Fruit fly (Drosophila melanogaster) whole organism, wandering third instar larva: ENCODE measurements around the gene CG42740.

ENCODE experiments used
- Abd-B ChIP-seq: fragments of >200 bp; optimal IDR thresholded peaks from 2 replicates; lab custom pipeline; 2017; ENCODE audit warnings: missing biosample characterization, missing genetic modification characterization
- Dfd ChIP-seq: fragments of >200 bp; optimal IDR thresholded peaks from 2 replicates; lab custom pipeline; 2017; ENCODE audit warnings: missing biosample characterization, missing genetic modification characterization
- Hr78 ChIP-seq: fragments of >200 bp; optimal IDR thresholded peaks from 2 replicates; lab custom pipeline; 2017; ENCODE audit warnings: missing biosample characterization, missing genetic modification characterization
- br ChIP-seq: fragments of 200-800 bp; sonication (Bioruptor generic); optimal IDR thresholded peaks from 2 replicates; lab custom pipeline; 2016; ENCODE audit warnings: missing biosample characterization, missing genetic modification characterization
- brk ChIP-seq: fragments of 200-800 bp; sonication (Bioruptor generic); optimal IDR thresholded peaks from 2 replicates; lab custom pipeline; 2016; ENCODE audit warnings: missing biosample characterization, mild to moderate bottlenecking, missing genetic modification characterization
- dsf ChIP-seq: sonication (Bioruptor generic); optimal IDR thresholded peaks from 2 replicates; lab custom pipeline; 2016; ENCODE audit warnings: missing biosample characterization, missing genetic modification characterization, borderline replicate concordance
- pan ChIP-seq: fragments of >200 bp; optimal IDR thresholded peaks from 2 replicates; lab custom pipeline; 2017
- usp ChIP-seq: fragments of >200 bp; optimal IDR thresholded peaks from 2 replicates; lab custom pipeline; 2017; ENCODE audit warnings: missing biosample characterization, missing genetic modification characterization

- TF ChIP-seq Hr78 (GFP tag; lab: Kevin White, UChicago), result no peak
- no peak for TF ChIP-seq dsf (GFP tag; lab: Kevin White, UChicago)
- no peak for TF ChIP-seq brk (GFP tag; lab: Kevin White, UChicago)
- no peak for TF ChIP-seq usp (GFP tag; lab: Kevin White, UChicago)
- no peak for TF ChIP-seq Abd-B (GFP tag; lab: Kevin White, UChicago)
- no peak for TF ChIP-seq pan
- TF ChIP-seq Dfd (GFP tag; lab: Kevin White, UChicago), result no peak
- no peak for TF ChIP-seq br (GFP tag; lab: Kevin White, UChicago)
These were observed 33.2 kb upstream of the CG42740 start, which contains the start of gene aralar1 for dm6 chr3R:30455817-30456544.
